Fruit fly (Drosophila melanogaster): ENCODE data around the gene mura.

DNA sequence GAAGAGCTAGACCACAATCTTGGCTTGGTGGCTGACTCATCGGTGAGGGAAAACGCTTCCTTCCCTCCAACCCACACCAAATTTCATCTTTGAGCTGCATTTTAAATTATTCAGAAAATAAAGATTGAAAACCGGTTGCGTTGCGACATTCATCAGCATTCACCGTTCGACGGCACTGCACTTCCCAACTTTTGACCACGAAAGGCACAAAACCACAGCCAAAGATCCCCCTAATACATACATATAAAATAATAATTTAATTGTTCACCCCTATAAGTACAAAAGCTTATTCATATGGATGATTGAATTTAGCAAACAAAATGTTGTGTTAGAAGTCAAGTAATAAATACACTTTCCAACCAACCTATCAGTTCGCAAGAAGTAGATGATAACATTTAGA, 52.4 kb downstream of the mura start:
- TF ChIP-seq Sox14 (GFP tag; optimal IDR thresholded peaks at IDR 0.05) (no peak), Lpt (GFP tag; optimal IDR thresholded peaks at IDR 0.05) (no peak), CG1621 (tag; optimal IDR thresholded peaks at IDR 0.05) (no peak), CG6163 (GFP tag; IDR thresholded peaks at IDR 0.05) (no peak), CG11294 (GFP tag; IDR thresholded peaks at IDR 0.05) (no peak), CG16779 (tag; optimal IDR thresholded peaks at IDR 0.05) (no peak), Sox102F (GFP tag; optimal IDR thresholded peaks at IDR 0.05) (no peak), Ets21C (GFP tag; optimal IDR thresholded peaks at IDR 0.05) (no peak)
